Fruit fly (Drosophila melanogaster) whole organism, wandering third instar larva: Measurements from ENCODE around the gene Lnk.

ENCODE experiments used
- Abd-B ChIP-seq: fragments of >200 bp; optimal IDR thresholded peaks from 2 replicates; lab custom pipeline; 2017; ENCODE audit warnings: missing biosample characterization, missing genetic modification characterization
- Myc ChIP-seq: fragments of >200 bp; optimal IDR thresholded peaks from 2 replicates; lab custom pipeline; 2017
- ey ChIP-seq: fragments of 200-800 bp; sonication (Bioruptor generic); optimal IDR thresholded peaks from 2 replicates; lab custom pipeline; 2016; ENCODE audit warnings: missing biosample characterization, missing genetic modification characterization
- psq ChIP-seq: fragments of 200-800 bp; sonication (Bioruptor generic); optimal IDR thresholded peaks from 3 replicates; lab custom pipeline; 2017; ENCODE audit warnings: missing biosample characterization, mild to moderate bottlenecking, missing genetic modification characterization, moderate library complexity

- TF ChIP-seq Myc (lab: Kevin White, UChicago) (no peak), ey (GFP tag; lab: Kevin White, UChicago) (no peak), Abd-B (GFP tag; lab: Kevin White, UChicago) (no peak), psq (GFP tag; lab: Kevin White, UChicago) (no peak)
Measured at dm6 chr3R:25893272-25893671, 4.9 kb downstream of the Lnk start, which contains the start of gene CG5913.
